Fruit fly (Drosophila melanogaster) whole organism, embryonic: Measurements from ENCODE around the gene Gdi.
A peak's percentile ranks its signal among the peaks of the same experiment; 100 is the strongest.

Experiments used
- Atf6 ChIP-seq: fragments of 200-800 bp; sonication (Bioruptor generic); IDR thresholded peaks from 2 replicates; pipeline ENCODE4 v1.3.6; 2022; ENCODE audit warnings: missing biosample characterization, missing genetic modification characterization
- CG10147 ChIP-seq: fragments of 200-800 bp; sonication (Bioruptor generic); optimal IDR thresholded peaks from 2 replicates; lab custom pipeline; 2019; ENCODE audit warnings: missing biosample characterization, mild to moderate bottlenecking, missing genetic modification characterization, moderate library complexity
- CG10274 ChIP-seq: fragments of 200-800 bp; sonication (Bioruptor generic); optimal IDR thresholded peaks from 3 replicates; lab custom pipeline; 2017; ENCODE audit warnings: missing biosample characterization, mild to moderate bottlenecking, missing genetic modification characterization
- CG10565 ChIP-seq: fragments of 200-800 bp; sonication (Bioruptor generic); optimal IDR thresholded peaks from 3 replicates; lab custom pipeline; 2016; ENCODE audit warnings: missing biosample characterization, mild to moderate bottlenecking, missing genetic modification characterization
- CG14014 ChIP-seq: fragments of 200-800 bp; sonication (Bioruptor generic); IDR thresholded peaks from 2 replicates; pipeline ENCODE4 v1.3.6; 2022; ENCODE audit warnings: missing biosample characterization, missing genetic modification characterization
- CG1602 ChIP-seq: fragments of 200-800 bp; sonication (Bioruptor generic); optimal IDR thresholded peaks from 3 replicates; lab custom pipeline; 2016; ENCODE audit warnings: missing biosample characterization, missing genetic modification characterization
- CG31224 ChIP-seq: fragments of 200-800 bp; sonication (Bioruptor generic); IDR thresholded peaks from 2 replicates; pipeline ENCODE4 v1.3.6; 2022; ENCODE audit warnings: missing biosample characterization, missing genetic modification characterization
- CG32532 ChIP-seq: fragments of 200-800 bp; sonication (Bioruptor generic); IDR thresholded peaks from 2 replicates; pipeline ENCODE4 v1.3.6; 2022; ENCODE audit warnings: missing biosample characterization, missing genetic modification characterization
- CG3726 ChIP-seq: fragments of 200-800 bp; sonication (Bioruptor generic); IDR thresholded peaks from 3 replicates; pipeline ENCODE4, ENCODE4 v1.3.6; 2022; ENCODE audit warnings: missing biosample characterization, missing genetic modification characterization
- CG43689 ChIP-seq: fragments of 200-800 bp; sonication (Bioruptor generic); IDR thresholded peaks from 2 replicates; pipeline ENCODE4 v1.3.6; 2022; ENCODE audit warnings: missing biosample characterization, missing genetic modification characterization
- CG6683 ChIP-seq: fragments of 200-800 bp; sonication (Bioruptor generic); optimal IDR thresholded peaks from 2 replicates; lab custom pipeline; 2017; ENCODE audit warnings: missing biosample characterization, mild to moderate bottlenecking, missing genetic modification characterization, missing genetic modification reagents
- CG7786 ChIP-seq: fragments of 200-800 bp; sonication (Bioruptor generic); optimal IDR thresholded peaks from 2 replicates; lab custom pipeline; 2016; ENCODE audit warnings: missing biosample characterization, missing genetic modification characterization
- Chrac-16 ChIP-seq: fragments of 200-800 bp; sonication (Bioruptor generic); optimal IDR thresholded peaks from 3 replicates; lab custom pipeline; 2016; ENCODE audit warnings: missing biosample characterization, missing genetic modification characterization
- D19A ChIP-seq: fragments of 200-800 bp; optimal IDR thresholded peaks from 3 replicates; lab custom pipeline; 2019; ENCODE audit warnings: missing biosample characterization, mild to moderate bottlenecking, missing genetic modification characterization, moderate library complexity
- Ets65A ChIP-seq: fragments of 200-800 bp; sonication (Bioruptor generic); peaks from one replicate; lab custom pipeline; 2016; ENCODE audit warnings: missing biosample characterization, missing genetic modification characterization
- H2.0 ChIP-seq: fragments of 200-800 bp; sonication (Bioruptor generic); IDR thresholded peaks from 2 replicates; pipeline ENCODE4 v1.3.6; 2022; ENCODE audit warnings: missing biosample characterization, missing genetic modification characterization
- HLHmδ ChIP-seq: fragments of 200-800 bp; sonication (Bioruptor generic); optimal IDR thresholded peaks from 2 replicates; lab custom pipeline; 2018; ENCODE audit warnings: missing biosample characterization, mild to moderate bottlenecking, missing genetic modification characterization, moderate library complexity
- HmgD ChIP-seq: fragments of 200-800 bp; sonication (Bioruptor generic); optimal IDR thresholded peaks from 3 replicates; lab custom pipeline; 2016; ENCODE audit warnings: missing biosample characterization, missing genetic modification characterization
- NK7.1 ChIP-seq: fragments of 200-800 bp; sonication (Bioruptor generic); optimal IDR thresholded peaks from 3 replicates; lab custom pipeline; 2016; ENCODE audit warnings: missing biosample characterization, missing genetic modification characterization
- Oli ChIP-seq: fragments of 200-800 bp; sonication (Bioruptor generic); optimal IDR thresholded peaks from 2 replicates; lab custom pipeline; 2018; ENCODE audit warnings: missing biosample characterization, mild to moderate bottlenecking, missing genetic modification characterization, moderate library complexity
- Optix ChIP-seq: fragments of 200-800 bp; sonication (Bioruptor generic); IDR thresholded peaks from 3 replicates; pipeline ENCODE4 v1.3.6; 2022; ENCODE audit warnings: missing biosample characterization, missing genetic modification characterization
- Pdp1 ChIP-seq, 2 experiments: fragments of 200-800 bp; sonication (Bioruptor generic); optimal IDR thresholded peaks; 3 replicates each; lab custom pipeline; 2016; ENCODE audit warnings: missing biosample characterization in 2 of 2, missing genetic modification characterization in 2 of 2, mild to moderate bottlenecking in 1 of 2, moderate library complexity in 1 of 2
- Rfx ChIP-seq: fragments of 200-800 bp; sonication (Bioruptor generic); IDR thresholded peaks from 2 replicates; pipeline ENCODE4 v1.3.6; 2022; ENCODE audit warnings: missing biosample characterization, missing genetic modification characterization
- Side ChIP-seq: fragments of 200-800 bp; sonication (Bioruptor generic); optimal IDR thresholded peaks from 2 replicates; lab custom pipeline; 2016; ENCODE audit warnings: missing biosample characterization, missing genetic modification characterization
- Spps ChIP-seq: fragments of 200-800 bp; sonication (Bioruptor generic); optimal IDR thresholded peaks from 2 replicates; lab custom pipeline; 2018; ENCODE audit warnings: missing biosample characterization, mild to moderate bottlenecking, missing genetic modification characterization
- ap ChIP-seq: fragments of 200-800 bp; sonication (Bioruptor generic); IDR thresholded peaks from 2 replicates; pipeline ENCODE4 v1.3.6; 2022; ENCODE audit warnings: missing biosample characterization, missing genetic modification characterization
- ara ChIP-seq: fragments of 200-800 bp; sonication (Bioruptor generic); IDR thresholded peaks from 2 replicates; pipeline ENCODE4 v1.3.6; 2022; ENCODE audit warnings: missing biosample characterization, missing genetic modification characterization
- ci ChIP-seq: fragments of 200-800 bp; sonication (Bioruptor generic); IDR thresholded peaks from 3 replicates; pipeline ENCODE4 v1.3.6; 2022; ENCODE audit warnings: missing biosample characterization, missing genetic modification characterization
- ems ChIP-seq: fragments of 200-800 bp; sonication (Bioruptor generic); optimal IDR thresholded peaks from 3 replicates; lab custom pipeline; 2016; ENCODE audit warnings: missing biosample characterization, missing genetic modification characterization
- en ChIP-seq: fragments of 200-800 bp; sonication (Bioruptor generic); optimal IDR thresholded peaks from 2 replicates; lab custom pipeline; 2016; ENCODE audit warnings: missing biosample characterization, missing genetic modification characterization
- eve ChIP-seq, 2 experiments: fragments of >200 bp; optimal IDR thresholded peaks; 2 replicates each; lab custom pipeline; 2017; ENCODE audit warnings: missing biosample characterization in 2 of 2, missing genetic modification characterization in 2 of 2
- fu2 ChIP-seq: fragments of 200-800 bp; sonication (Bioruptor generic); optimal IDR thresholded peaks from 2 replicates; lab custom pipeline; 2016; ENCODE audit warnings: missing biosample characterization, missing genetic modification characterization
- gce ChIP-seq: fragments of 200-800 bp; sonication (Bioruptor generic); IDR thresholded peaks from 3 replicates; pipeline ENCODE4 v1.3.6; 2022; ENCODE audit warnings: missing biosample characterization, missing genetic modification characterization
- gcm ChIP-seq: fragments of 200-800 bp; sonication (Bioruptor generic); optimal IDR thresholded peaks from 2 replicates; lab custom pipeline; 2019; ENCODE audit warnings: missing biosample characterization, mild to moderate bottlenecking, missing genetic modification characterization, moderate library complexity
- hkb ChIP-seq, 2 experiments: fragments of 200-800 bp in 1 of 2; fragments of >200 bp in 1 of 2; sonication (Bioruptor generic) in 1 of 2; IDR thresholded peaks in 1 of 2; optimal IDR thresholded peaks in 1 of 2; 2 replicates each; pipeline versions ENCODE4 v1.3.6 to Lab custom; 2017 to 2022; ENCODE audit warnings: missing biosample characterization in 1 of 2, missing genetic modification characterization in 1 of 2
- jumu ChIP-seq: fragments of 200-800 bp; sonication (Bioruptor generic); optimal IDR thresholded peaks from 3 replicates; lab custom pipeline; 2016; ENCODE audit warnings: missing biosample characterization, missing genetic modification characterization
- klu ChIP-seq: fragments of 200-800 bp; sonication (Bioruptor generic); IDR thresholded peaks from 2 replicates; pipeline ENCODE4 v1.3.6; 2022; ENCODE audit warnings: missing biosample characterization, missing genetic modification characterization
- pan ChIP-seq, 4 experiments: fragments of >200 bp in 3 of 4; fragments of 200-800 bp in 1 of 4; sonication (Bioruptor generic) in 1 of 4; optimal IDR thresholded peaks in 3 of 4; IDR thresholded peaks in 1 of 4; 2 replicates each; pipeline versions ENCODE4 v1.3.6 to Lab custom; 2017 to 2022; ENCODE audit warnings: missing biosample characterization in 2 of 4, missing genetic modification characterization in 2 of 4, mixed read lengths in 1 of 4
- ro ChIP-seq: fragments of 200-800 bp; sonication (Bioruptor generic); IDR thresholded peaks from 2 replicates; pipeline ENCODE4 v1.3.6; 2022; ENCODE audit warnings: missing biosample characterization, missing genetic modification characterization
- run ChIP-seq: fragments of 200-800 bp; sonication (Bioruptor generic); optimal IDR thresholded peaks from 3 replicates; lab custom pipeline; 2018; ENCODE audit warnings: missing biosample characterization, mild to moderate bottlenecking, missing genetic modification characterization
- sna ChIP-seq: fragments of 200-800 bp; sonication (Bioruptor generic); IDR thresholded peaks from 2 replicates; pipeline ENCODE4 v1.3.6; 2022; ENCODE audit warnings: missing biosample characterization, missing genetic modification characterization; ENCODE audit not compliant: partially characterized antibody
- so ChIP-seq: fragments of 200-800 bp; sonication (Bioruptor generic); IDR thresholded peaks from 3 replicates; pipeline ENCODE4 v1.3.6; 2022; ENCODE audit warnings: missing biosample characterization, missing genetic modification characterization
- ssp ChIP-seq: fragments of 200-800 bp; sonication (Bioruptor generic); IDR thresholded peaks from 2 replicates; pipeline ENCODE4 v1.3.6; 2022; ENCODE audit warnings: missing biosample characterization, missing genetic modification characterization
- sug ChIP-seq: fragments of 200-800 bp; optimal IDR thresholded peaks from 2 replicates; lab custom pipeline; 2019; ENCODE audit warnings: missing biosample characterization, mild to moderate bottlenecking, missing genetic modification characterization, moderate library complexity
- tin ChIP-seq: fragments of 200-800 bp; sonication (Bioruptor generic); optimal IDR thresholded peaks from 3 replicates; lab custom pipeline; 2016; ENCODE audit warnings: missing biosample characterization, missing genetic modification characterization
- tup ChIP-seq: fragments of 200-800 bp; sonication (Bioruptor generic); optimal IDR thresholded peaks from 2 replicates; lab custom pipeline; 2016; ENCODE audit warnings: missing biosample characterization, mild to moderate bottlenecking, missing genetic modification characterization, moderate library complexity
- vvl ChIP-seq: fragments of 200-800 bp; sonication (Bioruptor generic); IDR thresholded peaks from 2 replicates; pipeline ENCODE4 v1.3.6; 2022; ENCODE audit warnings: missing biosample characterization, missing genetic modification characterization
- wdn ChIP-seq: fragments of 200-800 bp; sonication (Bioruptor generic); IDR thresholded peaks from 2 replicates; pipeline ENCODE4 v1.3.6; 2022; ENCODE audit warnings: missing biosample characterization, missing genetic modification characterization
- zen ChIP-seq: fragments of 200-800 bp; sonication (Bioruptor generic); optimal IDR thresholded peaks from 3 replicates; lab custom pipeline; 2018; ENCODE audit warnings: missing biosample characterization, mild to moderate bottlenecking, missing genetic modification characterization, moderate library complexity

Gene Gdi

dm6 chr2L:9449257-9449972 is 45.3 kb downstream of the Gdi start (continued):
- TF ChIP-seq eve (GFP tag; optimal IDR thresholded peaks at IDR 0.05; lab: Kevin White, UChicago), result peak; percentile 92 to 99
- TF ChIP-seq ap (GFP tag; lab: Robert Waterston, UW), result peak; percentile 87
- peak; percentile 38 for TF ChIP-seq NK7.1 (GFP tag; lab: Kevin White, UChicago)
- peak; percentile 69 for TF ChIP-seq HmgD (GFP tag; lab: Kevin White, UChicago)
- TF ChIP-seq Ets65A (GFP tag; lab: Kevin White, UChicago), result peak; percentile 99
- TF ChIP-seq CG6683 (GFP tag; lab: Kevin White, UChicago), result peak; percentile 89
- peak; percentile 96 for TF ChIP-seq Rfx (GFP tag; lab: Robert Waterston, UW)
- TF ChIP-seq Side (GFP tag; lab: Kevin White, UChicago), result peak; percentile 85
- TF ChIP-seq gce (GFP tag; lab: Robert Waterston, UW), result peak; percentile 78
- peak; percentile 96 for TF ChIP-seq Oli (tag; lab: Kevin White, UChicago)
- peak; percentile 95 for TF ChIP-seq Chrac-16 (GFP tag; lab: Kevin White, UChicago)
- TF ChIP-seq hkb (optimal IDR thresholded peaks at IDR 0.05; lab: Kevin White, UChicago), result peak; percentile 53
- peak; percentile 95 for TF ChIP-seq hkb (GFP tag; IDR thresholded peaks at IDR 0.05; lab: Robert Waterston, UW)
- TF ChIP-seq pan (optimal IDR thresholded peaks at IDR 0.05; lab: Kevin White, UChicago), result no peak
- TF ChIP-seq pan (GFP tag; optimal IDR thresholded peaks at IDR 0.05 in 1 of 2, IDR thresholded peaks at IDR 0.05 in 1 of 2), result peak in 1 of 2 experiments; percentile 95
- peak; percentile 95 for TF ChIP-seq CG32532 (GFP tag; lab: Robert Waterston, UW)
- TF ChIP-seq CG14014 (GFP tag; lab: Robert Waterston, UW), result peak; percentile 95
- peak; percentile 95 for TF ChIP-seq Optix (GFP tag; lab: Robert Waterston, UW)
- TF ChIP-seq ro (GFP tag; lab: Robert Waterston, UW), result peak; percentile 87
- TF ChIP-seq ssp (GFP tag; lab: Robert Waterston, UW), result peak; percentile 91
- no peak for TF ChIP-seq sna
- peak; percentile 50 for TF ChIP-seq en
- TF ChIP-seq CG10147 (GFP tag; lab: Kevin White, UChicago), result peak; percentile 91
- TF ChIP-seq klu (GFP tag; lab: Robert Waterston, UW), result peak; percentile 96; the same call in 1 of the 2 replicates
- peak; percentile 66 for TF ChIP-seq tup (GFP tag; lab: Kevin White, UChicago)
- peak; percentile 96; the same call in 2 of the 3 replicates for TF ChIP-seq so (GFP tag; lab: Robert Waterston, UW)
- peak; percentile 92 for TF ChIP-seq Spps (tag; lab: Kevin White, UChicago)
- TF ChIP-seq ci (GFP tag; lab: Robert Waterston, UW), result peak; percentile 92; the same call in 2 of the 3 replicates
- TF ChIP-seq CG43689, result peak; percentile 86
- TF ChIP-seq tin (GFP tag; lab: Kevin White, UChicago), result peak; percentile 97
- TF ChIP-seq CG10565 (GFP tag; lab: Kevin White, UChicago), result peak; percentile 74
- TF ChIP-seq CG10274 (GFP tag; lab: Kevin White, UChicago), result no peak
- peak; percentile 92 for TF ChIP-seq CG31224 (GFP tag; lab: Robert Waterston, UW)
- peak; percentile 93 for TF ChIP-seq HLHmδ (GFP tag; lab: Kevin White, UChicago)
- TF ChIP-seq jumu (GFP tag; lab: Kevin White, UChicago), result no peak
- TF ChIP-seq H2.0, result peak; percentile 91
- TF ChIP-seq ems (GFP tag; lab: Kevin White, UChicago), result peak; percentile 88
- peak; percentile 95 for TF ChIP-seq gcm (GFP tag; lab: Kevin White, UChicago)
- peak; percentile 95 for TF ChIP-seq vvl (GFP tag; lab: Robert Waterston, UW)
- peak; percentile 70 to 91 for TF ChIP-seq Pdp1 (GFP tag; optimal IDR thresholded peaks at IDR 0.05; lab: Kevin White, UChicago)
- peak; percentile 96 for TF ChIP-seq sug
- peak; percentile 97 for TF ChIP-seq Atf6
- TF ChIP-seq D19A, result peak; percentile 93
- peak; percentile 95 for TF ChIP-seq ara
- peak; percentile 92 for TF ChIP-seq wdn (GFP tag; lab: Robert Waterston, UW)
- TF ChIP-seq CG7786, result peak; percentile 85
- TF ChIP-seq zen (tag; lab: Kevin White, UChicago), result peak; percentile 96
- peak; percentile 95 for TF ChIP-seq CG1602 (GFP tag; lab: Kevin White, UChicago)
- TF ChIP-seq CG3726, result peak; percentile 94
- peak; percentile 29 for TF ChIP-seq fu2 (GFP tag; lab: Kevin White, UChicago)
- TF ChIP-seq run, result peak; percentile 93
